Fruit fly (Drosophila melanogaster) whole organism, wandering third instar larva: ENCODE results near the gene Ugt36F1.

ENCODE experiments used
- Abd-B ChIP-seq: fragments of >200 bp; optimal IDR thresholded peaks from 2 replicates; lab custom pipeline; 2017; ENCODE audit warnings: missing biosample characterization, missing genetic modification characterization
- CG32264 ChIP-seq: fragments of 200-800 bp; sonication (Bioruptor generic); optimal IDR thresholded peaks from 2 replicates; lab custom pipeline; 2016; ENCODE audit warnings: missing biosample characterization, missing genetic modification characterization
- CG9705 ChIP-seq: fragments of 200-800 bp; sonication (Bioruptor generic); optimal IDR thresholded peaks from 2 replicates; lab custom pipeline; 2018; ENCODE audit warnings: missing biosample characterization, mild to moderate bottlenecking, missing genetic modification characterization
- CrebA ChIP-seq: fragments of 200-800 bp; sonication (Bioruptor generic); optimal IDR thresholded peaks from 2 replicates; lab custom pipeline; 2016; ENCODE audit warnings: missing biosample characterization, mild to moderate bottlenecking, missing genetic modification characterization, borderline replicate concordance
- Dfd ChIP-seq: fragments of >200 bp; optimal IDR thresholded peaks from 2 replicates; lab custom pipeline; 2017; ENCODE audit warnings: missing biosample characterization, missing genetic modification characterization
- Dif ChIP-seq: fragments of 200-275, 200-300 bp; sonication (Bioruptor generic); optimal IDR thresholded peaks from 2 replicates; lab custom pipeline; 2018; ENCODE audit warnings: missing biosample characterization, missing genetic modification characterization; ENCODE audit not compliant: partially characterized antibody
- GATAd ChIP-seq: sonication (Bioruptor generic); optimal IDR thresholded peaks from 2 replicates; lab custom pipeline; 2016; ENCODE audit warnings: missing biosample characterization, missing genetic modification characterization
- HLH106 ChIP-seq: fragments of 200-800 bp; optimal IDR thresholded peaks from 3 replicates; lab custom pipeline; 2019; ENCODE audit warnings: missing biosample characterization, mild to moderate bottlenecking, missing genetic modification characterization, moderate library complexity
- Hnf4 ChIP-seq: fragments of 200-800 bp; sonication (Bioruptor generic); optimal IDR thresholded peaks from 2 replicates; lab custom pipeline; 2016; ENCODE audit warnings: missing biosample characterization, mild to moderate bottlenecking, missing genetic modification characterization
- Hr78 ChIP-seq: fragments of >200 bp; optimal IDR thresholded peaks from 2 replicates; lab custom pipeline; 2017; ENCODE audit warnings: missing biosample characterization, missing genetic modification characterization
- Hr83 ChIP-seq: fragments of 200-300 bp; sonication (Bioruptor generic); optimal IDR thresholded peaks from 2 replicates; lab custom pipeline; 2016; ENCODE audit warnings: missing biosample characterization, mild to moderate bottlenecking, missing genetic modification characterization, moderate library complexity; ENCODE audit not compliant: poor library complexity, severe bottlenecking
- Jra ChIP-seq: sonication (Bioruptor generic); optimal IDR thresholded peaks from 2 replicates; lab custom pipeline; 2016; ENCODE audit warnings: missing biosample characterization, missing genetic modification characterization
- Mio ChIP-seq: sonication (Bioruptor generic); optimal IDR thresholded peaks from 2 replicates; lab custom pipeline; 2016; ENCODE audit warnings: missing biosample characterization, missing genetic modification characterization
- Myc ChIP-seq: fragments of >200 bp; optimal IDR thresholded peaks from 2 replicates; lab custom pipeline; 2017
- N ChIP-seq: fragments of >200 bp; optimal IDR thresholded peaks from 2 replicates; lab custom pipeline; 2018; ENCODE audit warnings: missing biosample characterization, missing external identifiers, missing genetic modification characterization
- OdsH ChIP-seq: fragments of 200-800 bp; sonication (Bioruptor generic); optimal IDR thresholded peaks from 2 replicates; lab custom pipeline; 2016; ENCODE audit warnings: missing biosample characterization, mild to moderate bottlenecking, missing genetic modification characterization
- Rel ChIP-seq, 2 experiments: fragments of 200-800 bp; sonication (Bioruptor generic) in 1 of 2; optimal IDR thresholded peaks; 2 replicates in 1 of 2; 3 replicates in 1 of 2; lab custom pipeline; 2016 to 2019; ENCODE audit warnings: mild to moderate bottlenecking in 2 of 2, missing biosample characterization in 2 of 2, missing genetic modification characterization in 2 of 2, moderate library complexity in 1 of 2
- Sp1 ChIP-seq: fragments of 200-800 bp; sonication (Bioruptor generic); optimal IDR thresholded peaks from 3 replicates; lab custom pipeline; 2019; ENCODE audit warnings: missing biosample characterization, mild to moderate bottlenecking, missing genetic modification characterization, moderate library complexity
- Vsx2 ChIP-seq: fragments of 200-300, 225-300 bp; sonication (Bioruptor generic); optimal IDR thresholded peaks from 2 replicates; lab custom pipeline; 2018; ENCODE audit warnings: missing biosample characterization, missing genetic modification characterization; ENCODE audit not compliant: partially characterized antibody
- br ChIP-seq: fragments of 200-800 bp; sonication (Bioruptor generic); optimal IDR thresholded peaks from 2 replicates; lab custom pipeline; 2016; ENCODE audit warnings: missing biosample characterization, missing genetic modification characterization
- brk ChIP-seq: fragments of 200-800 bp; sonication (Bioruptor generic); optimal IDR thresholded peaks from 2 replicates; lab custom pipeline; 2016; ENCODE audit warnings: missing biosample characterization, mild to moderate bottlenecking, missing genetic modification characterization
- dl ChIP-seq, 2 experiments: fragments of 175-275, 200-275 bp in 1 of 2; fragments of 200-275 bp in 1 of 2; sonication (Bioruptor generic); optimal IDR thresholded peaks; lab custom pipeline; 2018; ENCODE audit warnings: mild to moderate bottlenecking in 2 of 2, missing biosample characterization in 2 of 2, missing genetic modification characterization in 2 of 2, moderate library complexity in 2 of 2; ENCODE audit not compliant: partially characterized antibody in 2 of 2, insufficient read depth in 1 of 2
- dmrt93B ChIP-seq: fragments of 200-800 bp; sonication (Bioruptor generic); optimal IDR thresholded peaks from 2 replicates; lab custom pipeline; 2018; ENCODE audit warnings: missing biosample characterization, mild to moderate bottlenecking, missing genetic modification characterization
- dsf ChIP-seq: sonication (Bioruptor generic); optimal IDR thresholded peaks from 2 replicates; lab custom pipeline; 2016; ENCODE audit warnings: missing biosample characterization, missing genetic modification characterization, borderline replicate concordance
- ey ChIP-seq: fragments of 200-800 bp; sonication (Bioruptor generic); optimal IDR thresholded peaks from 2 replicates; lab custom pipeline; 2016; ENCODE audit warnings: missing biosample characterization, missing genetic modification characterization
- foxo ChIP-seq, 2 experiments: fragments of 200-800 bp; sonication (Bioruptor generic); optimal IDR thresholded peaks; 2 replicates in 1 of 2; 3 replicates in 1 of 2; lab custom pipeline; 2016 to 2017; ENCODE audit warnings: missing biosample characterization in 2 of 2, missing genetic modification characterization in 2 of 2
- fru ChIP-seq: fragments of 200-800 bp; sonication (Bioruptor generic); optimal IDR thresholded peaks from 3 replicates; lab custom pipeline; 2016; ENCODE audit warnings: missing biosample characterization, mild to moderate bottlenecking, missing genetic modification characterization
- h ChIP-seq: fragments of 200-800 bp; sonication (Bioruptor generic); optimal IDR thresholded peaks from 3 replicates; lab custom pipeline; 2016; ENCODE audit warnings: missing biosample characterization, mild to moderate bottlenecking, missing genetic modification characterization
- jim ChIP-seq: fragments of 175-275, 200-325 bp; sonication (Bioruptor generic); optimal IDR thresholded peaks from 2 replicates; lab custom pipeline; 2016; ENCODE audit warnings: missing biosample characterization, mild to moderate bottlenecking, missing genetic modification characterization
- lola ChIP-seq: fragments of >200 bp; optimal IDR thresholded peaks from 2 replicates; lab custom pipeline; 2017; ENCODE audit warnings: missing biosample characterization, missing genetic modification characterization
- pan ChIP-seq: fragments of >200 bp; optimal IDR thresholded peaks from 2 replicates; lab custom pipeline; 2017
- psq ChIP-seq: fragments of 200-800 bp; sonication (Bioruptor generic); optimal IDR thresholded peaks from 3 replicates; lab custom pipeline; 2017; ENCODE audit warnings: missing biosample characterization, mild to moderate bottlenecking, missing genetic modification characterization, moderate library complexity
- rgr ChIP-seq: fragments of 200-800 bp; sonication (Bioruptor generic); optimal IDR thresholded peaks from 3 replicates; lab custom pipeline; 2016; ENCODE audit warnings: missing biosample characterization, mild to moderate bottlenecking, missing genetic modification characterization
- sage ChIP-seq: fragments of 200-800 bp; sonication (Bioruptor generic); optimal IDR thresholded peaks from 2 replicates; lab custom pipeline; 2016; ENCODE audit warnings: missing biosample characterization, mild to moderate bottlenecking, missing genetic modification characterization
- sv ChIP-seq: fragments of 200-800 bp; sonication (Bioruptor generic); optimal IDR thresholded peaks from 3 replicates; lab custom pipeline; 2016; ENCODE audit warnings: missing biosample characterization, missing genetic modification characterization
- tai ChIP-seq: sonication (Bioruptor generic); optimal IDR thresholded peaks from 2 replicates; lab custom pipeline; 2016; ENCODE audit warnings: missing biosample characterization, missing genetic modification characterization
- usp ChIP-seq: fragments of >200 bp; optimal IDR thresholded peaks from 2 replicates; lab custom pipeline; 2017; ENCODE audit warnings: missing biosample characterization, missing genetic modification characterization
- woc ChIP-seq: sonication (Bioruptor generic); optimal IDR thresholded peaks from 2 replicates; lab custom pipeline; 2016; ENCODE audit warnings: missing biosample characterization, mild to moderate bottlenecking, missing genetic modification characterization

The Ugt36F1 gene

dm6 chr2L:18801704-18802103 lies 17.4 kb upstream of the Ugt36F1 start:
- TF ChIP-seq fru (GFP tag; lab: Kevin White, UChicago), result no peak
- TF ChIP-seq Hr83 (GFP tag; lab: Kevin White, UChicago), result no peak
- TF ChIP-seq Sp1 (GFP tag; lab: Kevin White, UChicago), result no peak
- TF ChIP-seq brk (GFP tag; lab: Kevin White, UChicago), result no peak
- TF ChIP-seq Dif (GFP tag; lab: Kevin White, UChicago), result no peak
- no peak for TF ChIP-seq jim (GFP tag; lab: Kevin White, UChicago)
- TF ChIP-seq N (GFP tag; lab: Kevin White, UChicago), result no peak
- no peak for TF ChIP-seq Dfd (GFP tag; lab: Kevin White, UChicago)

DNA sequence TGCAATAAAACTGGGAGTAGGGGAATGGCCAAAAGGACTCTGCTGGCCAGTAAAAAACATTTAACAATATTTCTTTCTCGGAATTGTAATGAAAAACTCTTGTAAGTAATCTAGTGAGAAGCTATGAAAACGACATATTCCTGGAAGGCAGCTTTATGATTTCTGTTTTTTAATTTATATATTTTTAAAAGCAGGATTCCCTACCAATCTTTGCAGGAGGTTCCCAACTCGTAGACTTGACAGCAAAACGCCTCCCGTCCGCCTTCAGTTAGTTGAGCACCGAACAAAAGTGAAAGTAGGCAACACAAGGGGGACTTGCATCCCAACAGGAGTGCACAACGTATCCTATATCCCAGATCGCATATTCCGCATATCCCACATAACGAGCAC lies 13.9 kb upstream of the Ugt36F1 start, which contains the start of gene CG43814:
Gene CG43814, minus strand, starts transcription at position 101 of the 390 bp plus-strand sequence.
- no peak for TF ChIP-seq sage (GFP tag; lab: Kevin White, UChicago)
- TF ChIP-seq, all 38 proteins: peak for 0

DNA sequence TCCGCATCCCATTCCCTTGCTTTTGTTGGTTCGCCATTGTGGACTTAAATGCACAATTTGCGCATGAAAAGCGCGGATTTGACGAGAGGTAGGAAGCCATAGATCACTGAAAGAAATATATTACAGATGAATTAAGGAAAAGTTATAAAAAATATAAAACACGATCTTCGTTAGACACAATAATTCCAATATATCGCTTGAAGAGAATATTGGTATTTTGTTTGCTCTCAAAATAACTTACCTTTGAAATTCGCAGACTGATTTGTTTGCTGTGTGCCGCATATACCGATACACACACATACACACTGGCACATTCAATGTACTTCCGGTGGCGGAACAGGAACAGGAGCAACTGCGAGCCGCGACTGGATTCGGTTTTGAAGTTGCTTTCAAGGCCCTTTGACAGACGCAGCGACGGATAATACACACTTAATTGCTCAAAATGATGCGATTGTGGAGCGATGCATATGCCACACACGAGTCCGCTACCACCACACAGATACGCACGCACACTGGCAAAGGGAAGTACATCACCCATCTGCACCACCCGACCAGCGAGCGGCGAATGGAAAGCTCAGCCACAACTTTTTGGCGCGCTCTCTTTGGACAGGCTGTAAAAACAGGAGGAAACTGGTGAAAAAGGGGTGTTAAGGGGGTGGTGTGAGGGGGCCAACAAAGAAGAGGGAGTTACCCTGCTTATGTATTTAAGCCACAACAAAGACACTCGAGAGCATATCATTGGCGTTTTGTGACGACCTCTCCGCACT lies 13.3 kb upstream of the Ugt36F1 start:
- TF ChIP-seq CrebA, result no peak
- no peak for TF ChIP-seq Vsx2 (GFP tag; lab: Kevin White, UChicago)
- no peak for TF ChIP-seq Dfd (GFP tag; lab: Kevin White, UChicago)
- TF ChIP-seq sage (GFP tag; lab: Kevin White, UChicago), result no peak
- TF ChIP-seq jim (GFP tag; lab: Kevin White, UChicago), result no peak
- TF ChIP-seq N (GFP tag; lab: Kevin White, UChicago), result no peak
- TF ChIP-seq rgr (GFP tag; lab: Kevin White, UChicago), result peak; percentile 50
- TF ChIP-seq tai, result peak; percentile 32
- no peak for TF ChIP-seq GATAd (GFP tag; lab: Kevin White, UChicago)
- TF ChIP-seq Mio (GFP tag; lab: Kevin White, UChicago), result no peak
- TF ChIP-seq h (GFP tag; lab: Kevin White, UChicago), result peak; percentile 65
- peak; percentile 61 for TF ChIP-seq HLH106
- TF ChIP-seq lola, result no peak
- TF ChIP-seq psq (GFP tag; lab: Kevin White, UChicago), result peak; percentile 38
- peak in 1 of 2 experiments; percentile 68 for TF ChIP-seq foxo (GFP tag; optimal IDR thresholded peaks at IDR 0.05; lab: Kevin White, UChicago)
- no peak for TF ChIP-seq Rel (GFP tag; optimal IDR thresholded peaks at IDR 0.05; lab: Kevin White, UChicago)
- TF ChIP-seq Rel (tag; optimal IDR thresholded peaks at IDR 0.05; lab: Kevin White, UChicago), result no peak
- TF ChIP-seq dl (GFP tag; optimal IDR thresholded peaks at IDR 0.05; lab: Kevin White, UChicago; ENCODE audit: insufficient read depth in 1 of 2, partially characterized antibody in 2 of 2), result no peak
- no peak for TF ChIP-seq Dif (GFP tag; lab: Kevin White, UChicago)
- peak; percentile 16 for TF ChIP-seq brk (GFP tag; lab: Kevin White, UChicago)
- TF ChIP-seq sv (GFP tag; lab: Kevin White, UChicago), result no peak
- TF ChIP-seq br, result peak; percentile 36
- no peak for TF ChIP-seq dsf (GFP tag; lab: Kevin White, UChicago)
- TF ChIP-seq OdsH (GFP tag; lab: Kevin White, UChicago), result peak; percentile 17
- TF ChIP-seq CG32264 (GFP tag; lab: Kevin White, UChicago), result no peak
- peak; percentile 50 for TF ChIP-seq dmrt93B (GFP tag; lab: Kevin White, UChicago)
- peak; percentile 55 for TF ChIP-seq Hnf4 (GFP tag; lab: Kevin White, UChicago)
- peak; percentile 54 for TF ChIP-seq ey
- TF ChIP-seq Abd-B (GFP tag; lab: Kevin White, UChicago), result no peak
- TF ChIP-seq Hr83 (GFP tag; lab: Kevin White, UChicago), result no peak
- TF ChIP-seq CG9705 (GFP tag; lab: Kevin White, UChicago), result no peak
- no peak for TF ChIP-seq Hr78 (GFP tag; lab: Kevin White, UChicago)
- TF ChIP-seq fru (GFP tag; lab: Kevin White, UChicago), result peak; percentile 59
- peak; percentile 8 for TF ChIP-seq Jra (GFP tag; lab: Kevin White, UChicago)
- peak; percentile 42 for TF ChIP-seq woc
- TF ChIP-seq usp (GFP tag; lab: Kevin White, UChicago), result no peak
- peak; percentile 54 for TF ChIP-seq Sp1 (GFP tag; lab: Kevin White, UChicago)
- no peak for TF ChIP-seq Myc
- TF ChIP-seq pan (lab: Kevin White, UChicago), result no peak
